Worm (Caenorhabditis elegans) whole organism, L4 larva: Measurements from ENCODE around the gene cdh-8.

Source experiments
- Y5F2A.4 ChIP-seq: fragments of 200-800 bp; sonication (Bioruptor generic); optimal IDR thresholded peaks from 2 replicates; lab custom pipeline; 2018; ENCODE audit warnings: mild to moderate bottlenecking, missing genetic modification characterization, missing compliant biosample characterization
- ceh-82 ChIP-seq: sonication (generic microtip); optimal IDR thresholded peaks from 2 replicates; lab custom pipeline; 2017; ENCODE audit warnings: missing biosample characterization, missing genetic modification characterization
- dpl-1 ChIP-seq: fragments of 150-350 bp; optimal IDR thresholded peaks from 2 replicates; lab custom pipeline; 2014; ENCODE audit warnings: missing biosample characterization, missing genetic modification reagents, missing genetic modification characterization
- egl-27 ChIP-seq: sonication (generic microtip); optimal IDR thresholded peaks from 3 replicates; lab custom pipeline; 2017; ENCODE audit warnings: missing biosample characterization, missing genetic modification reagents, missing genetic modification characterization
- lsy-2 ChIP-seq, 2 experiments: fragments of 150-350 bp in 1 of 2; sonication (generic microtip) in 1 of 2; optimal IDR thresholded peaks; 2 replicates each; lab custom pipeline; 2014 to 2017; ENCODE audit warnings: missing biosample characterization in 2 of 2, missing genetic modification characterization in 2 of 2

DNA sequence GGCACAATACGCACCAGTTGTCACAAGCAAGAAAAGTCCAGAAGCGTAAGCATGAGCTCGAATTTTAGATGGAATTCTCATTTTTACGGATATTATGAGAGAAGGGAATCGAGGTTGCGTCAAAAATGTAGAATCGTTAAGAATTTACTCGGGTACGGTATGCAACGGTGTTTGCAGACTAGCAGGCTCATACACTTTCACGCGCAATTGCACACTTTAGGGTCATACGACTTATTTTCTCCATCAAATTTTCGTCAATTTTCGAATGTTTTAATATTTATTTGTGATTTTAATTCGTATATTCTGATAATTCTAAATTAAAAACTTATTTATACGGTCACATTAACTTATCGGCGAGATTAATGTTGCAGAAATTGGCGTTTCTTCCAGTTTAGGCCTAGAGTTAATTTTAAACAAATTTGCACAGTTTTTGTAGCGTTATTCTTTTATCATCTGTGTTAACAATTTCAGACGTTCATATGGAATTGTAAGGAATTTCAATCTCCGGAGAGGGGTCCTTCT, 53.9 kb downstream of the cdh-8 start, which contains the start of the genes T07A9.15 and nog-1:
- no peak for TF ChIP-seq egl-27
- no peak for TF ChIP-seq Y5F2A.4 (GFP tag; lab: Kevin White, UChicago)
- peak; percentile 93 to 99 for TF ChIP-seq lsy-2 (tag; optimal IDR thresholded peaks at IDR 0.05; lab: Kevin White, UChicago)
- no peak for TF ChIP-seq ceh-82 (tag; lab: Kevin White, UChicago)
- peak; percentile 63 for TF ChIP-seq dpl-1 (GFP tag; lab: Kevin White, UChicago)
